Fruit fly (Drosophila melanogaster) whole organism, pupa: ENCODE measurements around the gene CG15423.

Experiments used
- CG10348 ChIP-seq: fragments of 200-800 bp; sonication (Bioruptor generic); IDR thresholded peaks from 2 replicates; pipeline ENCODE4 v1.3.6; 2022; ENCODE audit warnings: missing biosample characterization, missing genetic modification characterization
- CG12605 ChIP-seq: fragments of 200-800 bp; sonication (Bioruptor generic); IDR thresholded peaks from 2 replicates; pipeline ENCODE4 v1.3.6; 2022; ENCODE audit warnings: missing biosample characterization, missing genetic modification characterization
- CG13204 ChIP-seq: fragments of 200-800 bp; sonication (Bioruptor generic); optimal IDR thresholded peaks from 2 replicates; lab custom pipeline; 2018; ENCODE audit warnings: missing biosample characterization, mild to moderate bottlenecking, missing genetic modification characterization, moderate library complexity
- CG14655 ChIP-seq: fragments of 200-800 bp; sonication (Bioruptor generic); optimal IDR thresholded peaks from 3 replicates; lab custom pipeline; 2017; ENCODE audit warnings: mild to moderate bottlenecking, missing biosample characterization, missing genetic modification reagents, missing genetic modification characterization
- CG17806 ChIP-seq: fragments of 200-800 bp; sonication (Bioruptor generic); optimal IDR thresholded peaks from 2 replicates; lab custom pipeline; 2018; ENCODE audit warnings: missing biosample characterization, mild to moderate bottlenecking, missing genetic modification characterization, moderate library complexity
- CG34367 ChIP-seq: fragments of 200-800 bp; sonication (Bioruptor generic); optimal IDR thresholded peaks from 2 replicates; lab custom pipeline; 2018; ENCODE audit warnings: missing biosample characterization, mild to moderate bottlenecking, missing genetic modification characterization
- CG4496 ChIP-seq: fragments of 200-800 bp; sonication (Bioruptor generic); IDR thresholded peaks from 3 replicates; pipeline ENCODE4 v1.3.6; 2022; ENCODE audit warnings: missing biosample characterization, missing genetic modification characterization
- CG8159 ChIP-seq: fragments of 200-800 bp; sonication (Bioruptor generic); optimal IDR thresholded peaks from 3 replicates; lab custom pipeline; 2018; ENCODE audit warnings: missing biosample characterization, mild to moderate bottlenecking, missing genetic modification characterization, moderate library complexity
- CG8301 ChIP-seq: fragments of 200-800 bp; sonication (Bioruptor generic); optimal IDR thresholded peaks from 2 replicates; lab custom pipeline; 2018; ENCODE audit warnings: missing biosample characterization, mild to moderate bottlenecking, missing genetic modification characterization
- EcR ChIP-seq: fragments of 200-800 bp; sonication (Bioruptor generic); optimal IDR thresholded peaks from 3 replicates; lab custom pipeline; 2019; ENCODE audit warnings: missing biosample characterization, missing genetic modification characterization, mild to moderate bottlenecking, moderate library complexity, missing genetic modification reagents
- Ets98B ChIP-seq: fragments of 200-800 bp; sonication (Bioruptor generic); IDR thresholded peaks from 2 replicates; pipeline ENCODE4 v1.3.6; 2022; ENCODE audit warnings: missing biosample characterization, missing genetic modification characterization
- Pif1A ChIP-seq: fragments of 200-800 bp; sonication (Bioruptor generic); optimal IDR thresholded peaks from 3 replicates; lab custom pipeline; 2016; ENCODE audit warnings: missing biosample characterization, missing genetic modification characterization
- Snoo ChIP-seq: fragments of 200-800 bp; sonication (Bioruptor generic); optimal IDR thresholded peaks from 3 replicates; lab custom pipeline; 2017; ENCODE audit warnings: missing biosample characterization, mild to moderate bottlenecking, missing genetic modification characterization, inconsistent platforms

DNA sequence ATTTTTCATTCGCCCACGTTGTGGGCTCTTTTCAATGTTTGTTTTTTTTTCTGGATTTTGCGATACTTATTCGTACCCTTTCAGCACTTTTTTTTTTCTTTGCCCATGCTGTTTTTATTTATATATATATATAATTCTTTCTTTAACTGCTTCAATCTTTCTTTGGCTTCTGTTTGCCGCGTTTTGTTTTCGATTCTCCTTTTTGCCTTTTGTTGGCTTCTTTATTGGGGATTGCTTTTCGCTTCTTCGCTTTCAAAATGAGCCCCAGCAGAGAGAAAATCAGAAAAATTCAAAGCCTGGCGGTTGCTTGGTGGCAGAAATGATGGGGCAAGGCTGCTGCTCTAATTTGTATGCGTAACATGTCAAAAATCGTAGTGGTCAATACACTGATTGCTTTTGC, 31.2 kb downstream of the CG15423 start:
- TF ChIP-seq EcR (GFP tag; lab: Kevin White, UChicago) (no peak), CG12605 (no peak), CG8301 (tag; lab: Kevin White, UChicago) (no peak), CG34367 (tag; lab: Kevin White, UChicago) (no peak), CG13204 (GFP tag; lab: Kevin White, UChicago) (no peak), Snoo (tag; lab: Kevin White, UChicago) (no peak), CG8159 (tag; lab: Kevin White, UChicago) (no peak), Pif1A (GFP tag; lab: Kevin White, UChicago) (no peak), CG4496 (GFP tag; lab: Robert Waterston, UW) (no peak), Ets98B (no peak), CG14655 (GFP tag; lab: Kevin White, UChicago) (no peak), CG17806 (no peak), CG10348 (GFP tag; lab: Robert Waterston, UW) (no peak)
